Worm (Caenorhabditis elegans) whole organism, L4 larva: Measurements from ENCODE around the gene cdl-1.

Experiments used
- F10B5.3 ChIP-seq: sonication (generic microtip); optimal IDR thresholded peaks from 2 replicates; lab custom pipeline; 2016; ENCODE audit warnings: mild to moderate bottlenecking, missing genetic modification characterization, missing compliant biosample characterization
- F49E8.2 ChIP-seq: sonication (generic microtip); optimal IDR thresholded peaks from 2 replicates; lab custom pipeline; 2016; ENCODE audit warnings: missing compliant biosample characterization, mild to moderate bottlenecking, missing genetic modification characterization, borderline replicate concordance
- aha-1 ChIP-seq: fragments of 150-350 bp; peaks from one replicate; lab custom pipeline; 2014; ENCODE audit warnings: missing biosample characterization, missing genetic modification characterization
- arid-1 ChIP-seq: fragments of 200-800 bp; sonication (Bioruptor generic); conservative IDR thresholded peaks from 2 replicates; pipeline ENCODE4 v1.3.6; 2022; ENCODE audit warnings: missing genetic modification reagents, missing genetic modification characterization, missing compliant biosample characterization
- ceh-20 ChIP-seq: fragments of 200-800 bp; sonication (Bioruptor generic); IDR thresholded peaks from 2 replicates; pipeline ENCODE4 v1.3.6; 2022; ENCODE audit warnings: missing genetic modification reagents, missing genetic modification characterization, missing compliant biosample characterization
- ceh-44 ChIP-seq: fragments of 200-800 bp; sonication (Bioruptor generic); IDR thresholded peaks from 2 replicates; pipeline ENCODE4 v1.3.6; 2022; ENCODE audit warnings: missing genetic modification reagents, missing genetic modification characterization, missing compliant biosample characterization
- ces-1 ChIP-seq: fragments of 150-350 bp; sonication (generic microtip); optimal IDR thresholded peaks from 4 replicates; lab custom pipeline; 2014; ENCODE audit warnings: missing biosample characterization, missing genetic modification reagents, missing genetic modification characterization
- ctbp-1 ChIP-seq: fragments of 200-800 bp; sonication (Bioruptor generic); IDR thresholded peaks from 2 replicates; pipeline ENCODE4 v1.3.6; 2022; ENCODE audit warnings: missing genetic modification reagents, missing genetic modification characterization, missing compliant biosample characterization
- daf-12 ChIP-seq: fragments of 150-350 bp; optimal IDR thresholded peaks from 2 replicates; lab custom pipeline; 2014; ENCODE audit warnings: missing biosample characterization, missing genetic modification reagents, missing genetic modification characterization
- daf-8 ChIP-seq: fragments of 200-800 bp; sonication (Bioruptor generic); IDR thresholded peaks from 2 replicates; pipeline ENCODE4 v1.3.6; 2022; ENCODE audit warnings: missing genetic modification characterization, missing compliant biosample characterization
- dmd-8 ChIP-seq: fragments of 200-800 bp; sonication (Bioruptor generic); IDR thresholded peaks from 2 replicates; pipeline ENCODE4 v1.3.6; 2022; ENCODE audit warnings: missing genetic modification characterization, missing compliant biosample characterization
- dpl-1 ChIP-seq: fragments of 150-350 bp; optimal IDR thresholded peaks from 2 replicates; lab custom pipeline; 2014; ENCODE audit warnings: missing biosample characterization, missing genetic modification reagents, missing genetic modification characterization
- fkh-10 ChIP-seq: fragments of 150-350 bp; optimal IDR thresholded peaks from 2 replicates; lab custom pipeline; 2014; ENCODE audit warnings: missing biosample characterization, missing genetic modification reagents, missing genetic modification characterization
- gei-8 ChIP-seq: fragments of 200-800 bp; sonication (Bioruptor generic); optimal IDR thresholded peaks from 2 replicates; lab custom pipeline; 2018; ENCODE audit warnings: mild to moderate bottlenecking, missing genetic modification characterization, missing compliant biosample characterization
- hlh-30 ChIP-seq: sonication (generic microtip); optimal IDR thresholded peaks from 2 replicates; lab custom pipeline; 2017; ENCODE audit warnings: antibody characterized with exemption, mild to moderate bottlenecking, missing genetic modification characterization, missing compliant biosample characterization; ENCODE audit not compliant: insufficient read depth
- hmg-1.1 ChIP-seq: fragments of 200-800 bp; sonication (Bioruptor generic); IDR thresholded peaks from 2 replicates; pipeline ENCODE4 v1.3.6; 2022; ENCODE audit warnings: missing genetic modification reagents, missing genetic modification characterization, missing compliant biosample characterization
- jun-1 ChIP-seq: fragments of 150-350 bp; optimal IDR thresholded peaks from 2 replicates; lab custom pipeline; 2014; ENCODE audit warnings: missing biosample characterization, missing genetic modification reagents, missing genetic modification characterization
- lim-7 ChIP-seq: fragments of 200-800 bp; sonication (Bioruptor generic); IDR thresholded peaks from 2 replicates; pipeline ENCODE4 v1.3.6; 2022; ENCODE audit warnings: missing genetic modification characterization, missing compliant biosample characterization
- lin-1 ChIP-seq: fragments of 200-800 bp; sonication (Bioruptor generic); IDR thresholded peaks from 2 replicates; pipeline ENCODE4 v1.3.6; 2022; ENCODE audit warnings: missing genetic modification reagents, missing genetic modification characterization, missing compliant biosample characterization
- lin-15B ChIP-seq: fragments of 150-350 bp; sonication (generic microtip); optimal IDR thresholded peaks from 3 replicates; lab custom pipeline; 2014; ENCODE audit warnings: missing biosample characterization, missing genetic modification characterization
- lin-29 ChIP-seq: fragments of 200-800 bp; sonication (Bioruptor generic); IDR thresholded peaks from 2 replicates; pipeline ENCODE4 v1.3.6; 2022; ENCODE audit warnings: missing genetic modification reagents, missing genetic modification characterization, missing compliant biosample characterization
- lin-38 ChIP-seq: fragments of 200-800 bp; sonication (Bioruptor generic); IDR thresholded peaks from 2 replicates; pipeline ENCODE4 v1.3.6; 2022; ENCODE audit warnings: missing genetic modification reagents, missing genetic modification characterization, missing compliant biosample characterization
- lir-3 ChIP-seq: sonication (generic microtip); optimal IDR thresholded peaks from 2 replicates; lab custom pipeline; 2016; ENCODE audit warnings: mild to moderate bottlenecking, missing genetic modification characterization, missing compliant biosample characterization
- madf-9 ChIP-seq: fragments of 200-800 bp; sonication (Bioruptor generic); conservative IDR thresholded peaks from 2 replicates; pipeline ENCODE4 v1.3.6; 2022; ENCODE audit warnings: missing genetic modification reagents, missing genetic modification characterization, missing compliant biosample characterization
- mep-1 ChIP-seq: fragments of 150-350 bp; sonication (generic microtip); optimal IDR thresholded peaks from 3 replicates; lab custom pipeline; 2014; ENCODE audit warnings: missing biosample characterization, missing genetic modification characterization
- mes-2 ChIP-seq: sonication (generic microtip); optimal IDR thresholded peaks from 2 replicates; lab custom pipeline; 2016; ENCODE audit warnings: missing genotype, mild to moderate bottlenecking, missing genetic modification characterization, missing compliant biosample characterization; ENCODE audit not compliant: poor library complexity, severe bottlenecking
- nhr-102 ChIP-seq: sonication (generic microtip); optimal IDR thresholded peaks from 2 replicates; lab custom pipeline; 2016; ENCODE audit warnings: mild to moderate bottlenecking, missing genetic modification characterization, moderate library complexity, missing compliant biosample characterization
- nhr-237 ChIP-seq: sonication (generic microtip); optimal IDR thresholded peaks from 2 replicates; lab custom pipeline; 2017; ENCODE audit warnings: missing biosample characterization, missing genetic modification characterization
- nhr-28 ChIP-seq: fragments of 150-350 bp; optimal IDR thresholded peaks from 2 replicates; lab custom pipeline; 2014; ENCODE audit warnings: missing biosample characterization, missing genetic modification characterization
- nhr-48 ChIP-seq: sonication (generic microtip); optimal IDR thresholded peaks from 2 replicates; lab custom pipeline; 2016; ENCODE audit warnings: mild to moderate bottlenecking, missing genetic modification characterization, missing compliant biosample characterization
- nhr-6 ChIP-seq: fragments of 150-350 bp; optimal IDR thresholded peaks from 2 replicates; lab custom pipeline; 2014; ENCODE audit warnings: missing biosample characterization, missing genetic modification characterization
- nhr-76 ChIP-seq: fragments of 150-350 bp; optimal IDR thresholded peaks from 2 replicates; lab custom pipeline; 2014; ENCODE audit warnings: missing biosample characterization, missing genetic modification characterization
- php-3 ChIP-seq: fragments of 200-800 bp; sonication (Bioruptor generic); IDR thresholded peaks from 2 replicates; pipeline ENCODE4 v1.3.6; 2022; ENCODE audit warnings: missing genetic modification reagents, missing genetic modification characterization, missing compliant biosample characterization
- rbr-2 ChIP-seq: sonication (generic microtip); optimal IDR thresholded peaks from 2 replicates; lab custom pipeline; 2016; ENCODE audit warnings: missing genotype, missing genetic modification characterization, missing compliant biosample characterization
- sdz-12 ChIP-seq: fragments of 200-800 bp; sonication (Bioruptor generic); optimal IDR thresholded peaks from 2 replicates; lab custom pipeline; 2018; ENCODE audit warnings: mild to moderate bottlenecking, missing genetic modification characterization, missing compliant biosample characterization
- skn-1 ChIP-seq: fragments of 150-350 bp; optimal IDR thresholded peaks from 2 replicates; lab custom pipeline; 2014; ENCODE audit warnings: missing biosample characterization, missing genetic modification characterization
- snpc-4 ChIP-seq: fragments of 150-350 bp; optimal IDR thresholded peaks from 2 replicates; lab custom pipeline; 2014; ENCODE audit warnings: missing biosample characterization, missing genetic modification characterization
- spr-3 ChIP-seq: fragments of 200-800 bp; sonication (Bioruptor generic); optimal IDR thresholded peaks from 2 replicates; lab custom pipeline; 2018; ENCODE audit warnings: mild to moderate bottlenecking, missing genetic modification characterization, missing compliant biosample characterization
- tag-97 ChIP-seq: fragments of 200-800 bp; sonication (Bioruptor generic); IDR thresholded peaks from 2 replicates; pipeline ENCODE4 v1.3.6; 2022; ENCODE audit warnings: missing genetic modification characterization, missing compliant biosample characterization
- tra-1 ChIP-seq: fragments of 200-800 bp; sonication (Bioruptor generic); IDR thresholded peaks from 2 replicates; pipeline ENCODE4 v1.3.6; 2022; ENCODE audit warnings: missing genetic modification reagents, missing genetic modification characterization, missing compliant biosample characterization
- unc-130 ChIP-seq: sonication (generic microtip); optimal IDR thresholded peaks from 2 replicates; lab custom pipeline; 2016; ENCODE audit warnings: missing genetic modification reagents, missing genetic modification characterization, missing compliant biosample characterization
- unc-39 ChIP-seq: sonication (generic microtip); optimal IDR thresholded peaks from 2 replicates; lab custom pipeline; 2017; ENCODE audit warnings: missing biosample characterization, missing genetic modification characterization
- unc-62 ChIP-seq, 3 experiments: fragments of 150-350 bp in 1 of 3; sonication (generic microtip); optimal IDR thresholded peaks in 2 of 3; peaks in 1 of 3; 1 replicate in 1 of 3; 2 replicates in 2 of 3; lab custom pipeline; 2014 to 2017; ENCODE audit warnings: missing biosample characterization in 3 of 3, missing genetic modification characterization in 3 of 3, missing genetic modification reagents in 3 of 3, missing genotype in 1 of 3
- vab-7 ChIP-seq: fragments of 200-800 bp; sonication (Bioruptor generic); IDR thresholded peaks from 2 replicates; pipeline ENCODE4 v1.3.6; 2022; ENCODE audit warnings: missing genetic modification reagents, missing genetic modification characterization, missing compliant biosample characterization
- zip-11 ChIP-seq: fragments of 200-800 bp; sonication (Bioruptor generic); IDR thresholded peaks from 2 replicates; pipeline ENCODE4 v1.3.6; 2022; ENCODE audit warnings: missing genetic modification characterization, missing compliant biosample characterization

The cdl-1 gene

DNA sequence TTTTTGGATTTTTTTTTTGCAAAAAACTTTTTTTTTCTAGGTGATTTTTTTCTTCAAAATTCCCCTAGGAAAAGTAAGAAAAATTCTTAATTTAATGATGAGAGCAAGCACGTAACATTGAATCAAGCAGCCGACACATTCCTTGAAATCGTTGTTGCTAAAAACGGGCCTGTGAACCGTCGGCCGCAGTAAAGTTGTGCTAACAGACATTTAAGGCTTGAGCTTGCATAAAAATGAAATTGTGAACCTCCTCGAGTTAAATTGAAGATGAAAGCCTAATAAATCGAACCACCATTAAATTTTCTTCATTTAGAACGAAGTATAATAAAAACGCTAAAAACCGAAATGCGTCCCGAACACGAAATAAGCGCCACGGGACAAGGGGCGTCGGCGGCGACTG is 17.3 kb upstream of the cdl-1 start:
- TF ChIP-seq unc-62 (GFP tag; optimal IDR thresholded peaks at IDR 0.05 in 1 of 2; lab: Kevin White, UChicago) (peak in 1 of 2 experiments; percentile 74), unc-62 (tag; optimal IDR thresholded peaks at IDR 0.05; lab: Kevin White, UChicago) (no peak), lin-38 (GFP tag; lab: Robert Waterston, UW) (no peak), spr-3 (GFP tag; lab: Kevin White, UChicago) (no peak), nhr-237 (tag; lab: Kevin White, UChicago) (no peak)

DNA sequence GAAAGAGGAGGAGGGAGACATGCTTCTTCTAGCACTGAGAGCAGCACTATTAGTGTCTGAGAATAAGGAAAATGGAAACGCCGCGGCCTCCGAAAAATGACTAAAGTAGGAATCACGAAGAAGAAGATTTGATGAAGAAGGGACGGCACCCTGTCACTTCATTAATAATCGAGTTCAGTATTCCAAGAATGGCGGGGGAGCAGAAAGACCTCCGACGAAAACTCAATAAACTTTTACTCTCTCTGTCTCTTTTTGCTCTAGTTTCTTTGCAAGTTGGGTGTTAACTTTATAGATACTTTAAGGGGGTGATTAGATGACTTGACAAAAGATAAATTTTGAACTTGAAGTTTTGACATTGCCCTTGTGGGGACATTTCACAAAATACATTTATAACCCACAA is 16.0 kb upstream of the cdl-1 start:
- no peak for TF ChIP-seq vab-7 (GFP tag; lab: Robert Waterston, UW)
- no peak for TF ChIP-seq tag-97 (GFP tag; lab: Robert Waterston, UW)
- TF ChIP-seq ces-1 (GFP tag; lab: Kevin White, UChicago): peak; percentile 79
- no peak for TF ChIP-seq jun-1 (tag; lab: Kevin White, UChicago)
- TF ChIP-seq ctbp-1 (GFP tag; lab: Robert Waterston, UW): 0 out of 2 replicates have a peak, but pooled peaks have one; percentile 43
- peak; percentile 83 for TF ChIP-seq fkh-10 (GFP tag; lab: Kevin White, UChicago)
- TF ChIP-seq dpl-1 (GFP tag; lab: Kevin White, UChicago): no peak

DNA sequence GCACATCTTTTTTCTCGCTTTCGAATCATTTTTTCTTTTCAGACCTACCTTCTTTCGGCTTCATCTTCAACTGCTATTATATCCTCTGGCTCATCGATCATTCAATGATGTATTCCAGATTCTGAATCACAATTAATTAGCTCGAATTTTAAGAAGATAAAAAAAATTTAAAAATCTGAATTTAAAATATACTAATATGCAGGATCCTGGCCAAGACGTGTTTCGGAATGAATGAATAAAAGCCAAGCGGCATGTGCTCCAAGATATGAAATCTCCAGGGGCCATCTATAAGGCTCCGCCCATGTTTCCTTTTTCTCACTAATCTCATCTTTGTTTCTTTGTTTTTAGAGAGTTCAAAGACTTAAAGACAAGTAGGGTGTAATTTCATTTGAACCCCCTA is 7.2 kb upstream of the cdl-1 start, which contains the start of gene mpz-1:
Gene mpz-1, minus strand, starts transcription at position 101 of the 400 bp plus-strand sequence.
- TF ChIP-seq nhr-76 (tag; lab: Kevin White, UChicago): no peak

DNA sequence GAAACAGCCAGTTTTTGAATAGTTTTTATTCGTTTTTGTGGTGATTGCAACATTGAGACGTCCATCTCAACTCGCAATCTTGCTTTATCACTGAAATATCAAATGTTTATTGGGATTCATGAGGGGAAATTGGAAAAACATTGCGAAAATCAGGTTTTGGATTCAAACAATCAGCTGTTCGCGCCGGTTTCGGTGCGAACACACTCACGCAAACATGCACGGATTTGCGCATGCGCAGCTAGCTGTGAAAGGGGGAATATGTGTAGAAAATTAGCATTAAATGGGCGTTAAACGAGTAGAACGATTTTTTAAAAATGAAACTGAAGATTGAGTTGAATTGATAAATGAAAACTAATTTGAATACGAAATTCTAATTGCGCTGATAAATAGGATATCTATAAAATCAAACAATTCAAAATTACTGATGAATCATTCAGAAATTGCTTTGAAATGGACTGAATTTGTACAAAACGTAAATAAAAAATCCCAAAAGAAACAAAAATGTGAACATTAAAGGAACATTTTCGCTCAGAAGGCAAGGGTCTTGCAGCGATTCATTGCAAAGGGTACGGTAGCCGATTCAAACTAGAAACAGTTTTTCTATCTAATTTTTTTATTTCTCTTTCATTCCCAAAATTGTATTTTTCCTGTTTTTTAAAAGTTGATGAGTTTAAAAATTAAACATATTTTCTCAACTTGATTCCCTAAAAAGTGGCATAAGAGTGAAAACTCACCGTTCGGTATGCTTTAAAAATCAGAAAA is 1.9 kb upstream of the cdl-1 start, which contains the start of gene ect-2:
Gene ect-2, minus strand, starts transcription at position 762 of the 762 bp plus-strand sequence.
- TF ChIP-seq aha-1 (tag; lab: Kevin White, UChicago) (peak; percentile 39), mep-1 (tag; lab: Kevin White, UChicago) (no peak), nhr-48 (tag; lab: Kevin White, UChicago) (no peak), skn-1 (tag; lab: Kevin White, UChicago) (no peak), rbr-2 (tag; lab: Kevin White, UChicago) (no peak), lir-3 (tag; lab: Kevin White, UChicago) (no peak), gei-8 (no peak), zip-11 (GFP tag; lab: Robert Waterston, UW) (no peak), F49E8.2 (tag; lab: Kevin White, UChicago) (peak; percentile 21), ceh-44 (GFP tag; lab: Robert Waterston, UW) (no peak), nhr-6 (tag; lab: Kevin White, UChicago) (no peak), F10B5.3 (no peak), lim-7 (no peak), lin-15B (tag; lab: Kevin White, UChicago) (no peak), tra-1 (GFP tag; lab: Robert Waterston, UW) (no peak), lin-38 (GFP tag; lab: Robert Waterston, UW) (no peak), dmd-8 (GFP tag; lab: Robert Waterston, UW) (no peak), ceh-20 (GFP tag; lab: Robert Waterston, UW) (no peak), php-3 (GFP tag; lab: Robert Waterston, UW) (no peak), daf-8 (GFP tag; lab: Robert Waterston, UW) (no peak), hlh-30 (tag; lab: Kevin White, UChicago) (no peak), unc-130 (GFP tag; lab: Kevin White, UChicago) (peak; percentile 29), hmg-1.1 (0 out of 2 replicates have a peak, but pooled peaks have one; percentile 18), unc-39 (tag; lab: Kevin White, UChicago) (no peak), madf-9 (GFP tag; lab: Robert Waterston, UW) (no peak), arid-1 (GFP tag; lab: Robert Waterston, UW) (no peak), lin-1 (GFP tag; lab: Robert Waterston, UW) (no peak), sdz-12 (GFP tag; lab: Kevin White, UChicago) (no peak), lin-29 (GFP tag; lab: Robert Waterston, UW) (no peak), mes-2 (peak; percentile 44), snpc-4 (no peak), nhr-102 (tag; lab: Kevin White, UChicago) (no peak), daf-12 (no peak), nhr-28 (tag; lab: Kevin White, UChicago) (no peak)
